Fruit fly (Drosophila melanogaster) whole organism, embryonic: Measurements from ENCODE around the gene Bap111.

Experiments
- Abd-B ChIP-seq: fragments of 200-800 bp; sonication (Bioruptor generic); optimal IDR thresholded peaks from 2 replicates; lab custom pipeline; 2018; ENCODE audit warnings: missing biosample characterization, mild to moderate bottlenecking, missing genetic modification characterization, moderate library complexity
- CG10431 ChIP-seq: fragments of 200-800 bp; sonication (Bioruptor generic); optimal IDR thresholded peaks from 3 replicates; lab custom pipeline; 2018; ENCODE audit warnings: missing biosample characterization, mild to moderate bottlenecking, missing genetic modification characterization
- CG10462 ChIP-seq: fragments of 200-800 bp; sonication (Bioruptor generic); optimal IDR thresholded peaks from 2 replicates; lab custom pipeline; 2016; ENCODE audit warnings: missing biosample characterization, missing genetic modification characterization
- CG10959 ChIP-seq: fragments of 200-800 bp; sonication (Bioruptor generic); IDR thresholded peaks from 2 replicates; pipeline ENCODE4 v1.3.6; 2022; ENCODE audit warnings: missing biosample characterization, missing genetic modification characterization
- CG11696 ChIP-seq: fragments of 200-800 bp; sonication (Bioruptor generic); IDR thresholded peaks from 2 replicates; pipeline ENCODE4 v1.3.6; 2022; ENCODE audit warnings: missing biosample characterization, missing genetic modification characterization
- CG12391 ChIP-seq: fragments of 200-800 bp; sonication (Bioruptor generic); optimal IDR thresholded peaks from 3 replicates; lab custom pipeline; 2018; ENCODE audit warnings: missing biosample characterization, mild to moderate bottlenecking, missing genetic modification characterization, moderate library complexity
- CG12942 ChIP-seq: fragments of 200-800 bp; sonication (Bioruptor generic); optimal IDR thresholded peaks from 3 replicates; lab custom pipeline; 2016; ENCODE audit warnings: missing biosample characterization, missing genetic modification characterization
- CG13287 ChIP-seq: fragments of 200-800 bp; sonication (Bioruptor generic); IDR thresholded peaks from 2 replicates; pipeline ENCODE4 v1.3.6; 2022; ENCODE audit warnings: missing biosample characterization, missing genetic modification characterization; ENCODE audit not compliant: partially characterized antibody
- CG1529 ChIP-seq: fragments of 200-800 bp; sonication (Bioruptor generic); optimal IDR thresholded peaks from 3 replicates; lab custom pipeline; 2018; ENCODE audit warnings: missing biosample characterization, missing genetic modification characterization
- CG15696 ChIP-seq: fragments of 200-800 bp; sonication (Bioruptor generic); optimal IDR thresholded peaks from 2 replicates; lab custom pipeline; 2019; ENCODE audit warnings: missing biosample characterization, mild to moderate bottlenecking, missing genetic modification characterization, moderate library complexity
- CG17612 ChIP-seq: fragments of 200-800 bp; sonication (Bioruptor generic); IDR thresholded peaks from 2 replicates; pipeline ENCODE4 v1.3.6; 2022; ENCODE audit warnings: missing biosample characterization, missing genetic modification characterization
- CG2712 ChIP-seq: fragments of 200-800 bp; optimal IDR thresholded peaks from 3 replicates; lab custom pipeline; 2019; ENCODE audit warnings: missing biosample characterization, mild to moderate bottlenecking, missing genetic modification characterization, moderate library complexity
- CG33557 ChIP-seq: fragments of 200-800 bp; sonication (Bioruptor generic); optimal IDR thresholded peaks from 2 replicates; lab custom pipeline; 2019; ENCODE audit warnings: missing biosample characterization, mild to moderate bottlenecking, missing genetic modification characterization, moderate library complexity
- CG34376 ChIP-seq: fragments of 200-800 bp; sonication (Bioruptor generic); optimal IDR thresholded peaks from 2 replicates; lab custom pipeline; 2018; ENCODE audit warnings: missing biosample characterization, mild to moderate bottlenecking, missing genetic modification characterization
- CG4617 ChIP-seq: fragments of 200-800 bp; sonication (Bioruptor generic); optimal IDR thresholded peaks from 3 replicates; lab custom pipeline; 2016; ENCODE audit warnings: missing biosample characterization, missing genetic modification characterization, borderline replicate concordance
- CG6791 ChIP-seq: fragments of 200-800 bp; sonication (Bioruptor generic); IDR thresholded peaks from 3 replicates; pipeline ENCODE4 v1.3.6; 2022; ENCODE audit warnings: missing biosample characterization, missing genetic modification characterization; ENCODE audit not compliant: partially characterized antibody
- CG8281 ChIP-seq: fragments of 200-800 bp; sonication (Bioruptor generic); optimal IDR thresholded peaks from 2 replicates; lab custom pipeline; 2018; ENCODE audit warnings: missing biosample characterization, mild to moderate bottlenecking, missing genetic modification characterization, moderate library complexity
- CoRest ChIP-seq: fragments of 200-800 bp; sonication (Bioruptor generic); optimal IDR thresholded peaks from 3 replicates; lab custom pipeline; 2018; ENCODE audit warnings: missing biosample characterization, mild to moderate bottlenecking, missing genetic modification characterization, moderate library complexity
- D19A ChIP-seq: fragments of 200-800 bp; optimal IDR thresholded peaks from 3 replicates; lab custom pipeline; 2019; ENCODE audit warnings: missing biosample characterization, mild to moderate bottlenecking, missing genetic modification characterization, moderate library complexity
- Dll ChIP-seq: fragments of 200-800 bp; sonication (Bioruptor generic); IDR thresholded peaks from 4 replicates; pipeline ENCODE4 v1.3.6; 2022; ENCODE audit warnings: missing biosample characterization, missing genetic modification characterization; ENCODE audit not compliant: partially characterized antibody
- HLHmδ ChIP-seq: fragments of 200-800 bp; sonication (Bioruptor generic); optimal IDR thresholded peaks from 2 replicates; lab custom pipeline; 2018; ENCODE audit warnings: missing biosample characterization, mild to moderate bottlenecking, missing genetic modification characterization, moderate library complexity
- MESR4 ChIP-seq: fragments of 200-800 bp; sonication (Bioruptor generic); optimal IDR thresholded peaks from 2 replicates; lab custom pipeline; 2018; ENCODE audit warnings: missing biosample characterization, mild to moderate bottlenecking, missing genetic modification characterization, moderate library complexity
- Max ChIP-seq: fragments of 200-800 bp; sonication (Bioruptor generic); optimal IDR thresholded peaks from 2 replicates; lab custom pipeline; 2016; ENCODE audit warnings: missing biosample characterization, mild to moderate bottlenecking, missing genetic modification characterization
- Myb ChIP-seq: fragments of 200-800 bp; sonication (Bioruptor generic); optimal IDR thresholded peaks from 2 replicates; lab custom pipeline; 2016; ENCODE audit warnings: missing biosample characterization, missing genetic modification characterization
- Neu2 ChIP-seq: fragments of 200-800 bp; sonication (Bioruptor generic); optimal IDR thresholded peaks from 3 replicates; lab custom pipeline; 2016; ENCODE audit warnings: missing biosample characterization, missing genetic modification characterization, borderline replicate concordance
- Optix ChIP-seq: fragments of 200-800 bp; sonication (Bioruptor generic); IDR thresholded peaks from 3 replicates; pipeline ENCODE4 v1.3.6; 2022; ENCODE audit warnings: missing biosample characterization, missing genetic modification characterization
- Sin3A ChIP-seq: fragments of >200 bp; optimal IDR thresholded peaks from 2 replicates; lab custom pipeline; 2018
- Stat92E ChIP-seq, 3 experiments: fragments of >200 bp in 2 of 3; fragments of 200-800 bp in 1 of 3; sonication (Bioruptor generic) in 1 of 3; optimal IDR thresholded peaks; 2 replicates each; lab custom pipeline; 2017 to 2019; ENCODE audit warnings: missing biosample characterization in 3 of 3, missing genetic modification characterization in 3 of 3, mild to moderate bottlenecking in 1 of 3, moderate library complexity in 1 of 3
- Usf ChIP-seq: fragments of 200-800 bp; sonication (Bioruptor generic); optimal IDR thresholded peaks from 2 replicates; lab custom pipeline; 2017; ENCODE audit warnings: missing genotype, missing biosample characterization, missing genetic modification characterization
- bbx ChIP-seq: fragments of 200-800 bp; sonication (Bioruptor generic); IDR thresholded peaks from 2 replicates; pipeline ENCODE4 v1.3.6; 2022; ENCODE audit warnings: missing biosample characterization, missing genetic modification characterization; ENCODE audit not compliant: partially characterized antibody
- bowl ChIP-seq: fragments of 200-800 bp; sonication (Bioruptor generic); IDR thresholded peaks from 2 replicates; pipeline ENCODE4 v1.3.6; 2022; ENCODE audit warnings: missing biosample characterization, missing genetic modification characterization
- cad ChIP-seq: fragments of >200 bp; optimal IDR thresholded peaks from 2 replicates; lab custom pipeline; 2017; ENCODE audit warnings: missing biosample characterization, missing genetic modification characterization
- danr ChIP-seq: fragments of 200-800 bp; sonication (Bioruptor generic); IDR thresholded peaks from 2 replicates; pipeline ENCODE4 v1.3.6; 2022; ENCODE audit warnings: missing biosample characterization, missing genetic modification characterization
- dpn ChIP-seq, 2 experiments: fragments of 200-800 bp; sonication (Bioruptor generic); optimal IDR thresholded peaks; 3 replicates each; lab custom pipeline; 2016; ENCODE audit warnings: missing biosample characterization in 2 of 2, missing genetic modification characterization in 2 of 2
- emc ChIP-seq: fragments of 200-800 bp; sonication (Bioruptor generic); optimal IDR thresholded peaks from 2 replicates; lab custom pipeline; 2016; ENCODE audit warnings: missing biosample characterization, missing genetic modification characterization
- en ChIP-seq: fragments of 200-800 bp; sonication (Bioruptor generic); optimal IDR thresholded peaks from 2 replicates; lab custom pipeline; 2016; ENCODE audit warnings: missing biosample characterization, missing genetic modification characterization
- fd96Cb ChIP-seq: fragments of 200-800 bp; sonication (Bioruptor generic); optimal IDR thresholded peaks from 2 replicates; lab custom pipeline; 2018; ENCODE audit warnings: missing biosample characterization, mild to moderate bottlenecking, missing genetic modification characterization, moderate library complexity
- gcm ChIP-seq: fragments of 200-800 bp; sonication (Bioruptor generic); optimal IDR thresholded peaks from 2 replicates; lab custom pipeline; 2019; ENCODE audit warnings: missing biosample characterization, mild to moderate bottlenecking, missing genetic modification characterization, moderate library complexity
- gcm2 ChIP-seq: fragments of 200-800 bp; sonication (Bioruptor generic); optimal IDR thresholded peaks from 2 replicates; lab custom pipeline; 2016; ENCODE audit warnings: missing biosample characterization, missing genetic modification characterization
- gsb ChIP-seq: fragments of 200-800 bp; sonication (Bioruptor generic); IDR thresholded peaks from 2 replicates; pipeline ENCODE4 v1.3.6; 2022; ENCODE audit warnings: missing biosample characterization, missing genetic modification characterization
- hth ChIP-seq: fragments of >200 bp; optimal IDR thresholded peaks from 2 replicates; lab custom pipeline; 2017; ENCODE audit warnings: inconsistent platforms
- klu ChIP-seq: fragments of 200-800 bp; sonication (Bioruptor generic); IDR thresholded peaks from 2 replicates; pipeline ENCODE4 v1.3.6; 2022; ENCODE audit warnings: missing biosample characterization, missing genetic modification characterization
- lola ChIP-seq, 3 experiments: fragments of >200 bp in 2 of 3; fragments of 200-800 bp in 1 of 3; sonication (Bioruptor generic) in 1 of 3; optimal IDR thresholded peaks; 2 replicates each; lab custom pipeline; 2017 to 2019; ENCODE audit warnings: missing biosample characterization in 3 of 3, missing genetic modification characterization in 3 of 3, mild to moderate bottlenecking in 1 of 3, moderate library complexity in 1 of 3
- nmo ChIP-seq: fragments of 200-800 bp; sonication (Bioruptor generic); optimal IDR thresholded peaks from 2 replicates; lab custom pipeline; 2018; ENCODE audit warnings: missing biosample characterization, mild to moderate bottlenecking, missing genetic modification characterization, moderate library complexity
- row ChIP-seq: fragments of 200-800 bp; sonication (Bioruptor generic); IDR thresholded peaks from 3 replicates; pipeline ENCODE4 v1.3.6; 2022; ENCODE audit warnings: missing biosample characterization, missing genetic modification characterization
- sd ChIP-seq: fragments of 200-800 bp; sonication (Bioruptor generic); optimal IDR thresholded peaks from 3 replicates; lab custom pipeline; 2018; ENCODE audit warnings: missing biosample characterization, mild to moderate bottlenecking, missing genetic modification characterization, moderate library complexity
- tx ChIP-seq: fragments of 200-800 bp; sonication (Bioruptor generic); optimal IDR thresholded peaks from 2 replicates; lab custom pipeline; 2016; ENCODE audit warnings: missing biosample characterization, missing genetic modification characterization
- usp ChIP-seq: fragments of >200 bp; optimal IDR thresholded peaks from 2 replicates; lab custom pipeline; 2017; ENCODE audit warnings: missing biosample characterization, missing genetic modification characterization
- wor ChIP-seq: fragments of 200-800 bp; sonication (Bioruptor generic); IDR thresholded peaks from 2 replicates; pipeline ENCODE4 v1.3.6; 2022; ENCODE audit warnings: missing biosample characterization, missing genetic modification characterization
- zen2 ChIP-seq: fragments of 200-800 bp; sonication (Bioruptor generic); IDR thresholded peaks from 3 replicates; pipeline ENCODE4 v1.3.6; 2022; ENCODE audit warnings: missing biosample characterization, missing genetic modification characterization; ENCODE audit not compliant: partially characterized antibody
- zfh1 ChIP-seq: fragments of 200-800 bp; sonication (Bioruptor generic); IDR thresholded peaks from 3 replicates; pipeline ENCODE4 v1.3.6; 2022; ENCODE audit warnings: missing biosample characterization, missing genetic modification characterization

Bap111 gene

dm6 chrX:9106212-9106774 is 42.8 kb upstream of the Bap111 start, which contains the start of gene Bx42 (continued):
- TF ChIP-seq Myb (GFP tag; lab: Kevin White, UChicago) (peak; percentile 5), CG17612 (GFP tag; lab: Robert Waterston, UW) (no peak), nmo (GFP tag; lab: Kevin White, UChicago) (peak; percentile 21), gsb (GFP tag; lab: Robert Waterston, UW) (no peak), CG8281 (tag; lab: Kevin White, UChicago) (no peak), lola (GFP tag; optimal IDR thresholded peaks at IDR 0.05; lab: Kevin White, UChicago) (no peak), Sin3A (lab: Kevin White, UChicago) (peak; percentile 1), tx (GFP tag; lab: Kevin White, UChicago) (no peak), CG2712 (tag; lab: Kevin White, UChicago) (no peak), Usf (GFP tag; lab: Kevin White, UChicago) (no peak), Optix (GFP tag; lab: Robert Waterston, UW) (no peak), CG34376 (GFP tag; lab: Kevin White, UChicago) (no peak), dpn (GFP tag; optimal IDR thresholded peaks at IDR 0.05; lab: Kevin White, UChicago) (peak in 1 of 2 experiments; percentile 28), CG6791 (GFP tag; lab: Robert Waterston, UW) (no peak), fd96Cb (tag; lab: Kevin White, UChicago) (no peak), bowl (GFP tag; lab: Robert Waterston, UW) (no peak), Abd-B (GFP tag; lab: Kevin White, UChicago) (no peak), gcm2 (no peak), bbx (peak; percentile 15; the same call in 1 of the 2 replicates), CG10431 (no peak), CG15696 (tag; lab: Kevin White, UChicago) (no peak), sd (tag; lab: Kevin White, UChicago) (no peak), gcm (GFP tag; lab: Kevin White, UChicago) (no peak), danr (no peak), CG11696 (GFP tag; lab: Robert Waterston, UW) (no peak), CG10462 (GFP tag; lab: Kevin White, UChicago) (no peak), klu (GFP tag; lab: Robert Waterston, UW) (no peak), cad (GFP tag; lab: Kevin White, UChicago) (no peak), zfh1 (GFP tag; lab: Robert Waterston, UW) (no peak), Stat92E (GFP tag; optimal IDR thresholded peaks at IDR 0.05; lab: Kevin White, UChicago) (no peak), CG12391 (tag; lab: Kevin White, UChicago) (no peak), Neu2 (no peak), hth (no peak), HLHmδ (GFP tag; lab: Kevin White, UChicago) (no peak), D19A (tag; lab: Kevin White, UChicago) (no peak), CG10959 (GFP tag; lab: Robert Waterston, UW) (no peak), emc (GFP tag; lab: Kevin White, UChicago) (no peak), usp (GFP tag; lab: Kevin White, UChicago) (no peak), en (GFP tag; lab: Kevin White, UChicago) (no peak), Dll (no peak), zen2 (GFP tag; lab: Robert Waterston, UW) (no peak), CG13287 (GFP tag; lab: Robert Waterston, UW) (no peak), MESR4 (peak; percentile 96), row (peak; percentile 71; the same call in 2 of the 3 replicates), CG12942 (no peak), CoRest (tag; lab: Kevin White, UChicago) (peak; percentile 11), CG1529 (GFP tag; lab: Kevin White, UChicago) (no peak), wor (GFP tag; lab: Robert Waterston, UW) (no peak), CG4617 (peak; percentile 52), Max (no peak), CG33557 (no peak)
